Fruit fly (Drosophila melanogaster) whole organism, embryonic: ENCODE data around the gene Mrm2.

Experiments
- Asciz ChIP-seq: fragments of 200-800 bp; sonication (Bioruptor generic); optimal IDR thresholded peaks from 2 replicates; lab custom pipeline; 2017; ENCODE audit warnings: missing biosample characterization, mild to moderate bottlenecking, missing genetic modification characterization, missing genetic modification reagents
- Atf6 ChIP-seq: fragments of 200-800 bp; sonication (Bioruptor generic); IDR thresholded peaks from 2 replicates; pipeline ENCODE4 v1.3.6; 2022; ENCODE audit warnings: missing biosample characterization, missing genetic modification characterization
- CG10654 ChIP-seq: fragments of 200-800 bp; sonication (Bioruptor generic); optimal IDR thresholded peaks from 2 replicates; lab custom pipeline; 2016; ENCODE audit warnings: missing biosample characterization, missing genetic modification characterization
- CG10959 ChIP-seq: fragments of 200-800 bp; sonication (Bioruptor generic); IDR thresholded peaks from 2 replicates; pipeline ENCODE4 v1.3.6; 2022; ENCODE audit warnings: missing biosample characterization, missing genetic modification characterization
- CG10979 ChIP-seq: fragments of 200-800 bp; sonication (Bioruptor generic); optimal IDR thresholded peaks from 2 replicates; lab custom pipeline; 2018; ENCODE audit warnings: missing biosample characterization, mild to moderate bottlenecking, missing genetic modification characterization, moderate library complexity
- CG11504 ChIP-seq: fragments of 200-800 bp; sonication (Bioruptor generic); optimal IDR thresholded peaks from 3 replicates; lab custom pipeline; 2019; ENCODE audit warnings: missing biosample characterization, mild to moderate bottlenecking, missing genetic modification characterization, moderate library complexity
- CG11560 ChIP-seq: fragments of 200-800 bp; sonication (Bioruptor generic); IDR thresholded peaks from 3 replicates; pipeline ENCODE4 v1.3.6; 2022; ENCODE audit warnings: missing biosample characterization, missing genetic modification characterization
- CG12769 ChIP-seq: fragments of 200-800 bp; sonication (Bioruptor generic); optimal IDR thresholded peaks from 2 replicates; lab custom pipeline; 2019; ENCODE audit warnings: missing biosample characterization, mild to moderate bottlenecking, missing genetic modification characterization, moderate library complexity
- CG15073 ChIP-seq: fragments of 200-800 bp; sonication (Bioruptor generic); optimal IDR thresholded peaks from 2 replicates; lab custom pipeline; 2016; ENCODE audit warnings: missing biosample characterization, missing genetic modification characterization
- CG15479 ChIP-seq: fragments of 200-800 bp; sonication (Bioruptor generic); optimal IDR thresholded peaks from 3 replicates; lab custom pipeline; 2019; ENCODE audit warnings: missing biosample characterization, mild to moderate bottlenecking, missing genetic modification characterization, moderate library complexity
- CG18619 ChIP-seq: fragments of 200-800 bp; sonication (Bioruptor generic); optimal IDR thresholded peaks from 3 replicates; lab custom pipeline; 2017; ENCODE audit warnings: missing biosample characterization, mild to moderate bottlenecking, missing genetic modification characterization
- CG2116 ChIP-seq: fragments of 200-800 bp; sonication (Bioruptor generic); optimal IDR thresholded peaks from 3 replicates; lab custom pipeline; 2018; ENCODE audit warnings: missing biosample characterization, mild to moderate bottlenecking, missing genetic modification characterization
- CG30431 ChIP-seq: fragments of 200-800 bp; sonication (Bioruptor generic); optimal IDR thresholded peaks from 2 replicates; lab custom pipeline; 2017; ENCODE audit warnings: missing biosample characterization, missing genetic modification characterization
- CG3407 ChIP-seq: fragments of 200-800 bp; sonication (Bioruptor generic); optimal IDR thresholded peaks from 2 replicates; lab custom pipeline; 2018; ENCODE audit warnings: missing biosample characterization, mild to moderate bottlenecking, missing genetic modification characterization
- CG34376 ChIP-seq: fragments of 200-800 bp; sonication (Bioruptor generic); optimal IDR thresholded peaks from 2 replicates; lab custom pipeline; 2018; ENCODE audit warnings: missing biosample characterization, mild to moderate bottlenecking, missing genetic modification characterization
- CG3838 ChIP-seq: fragments of 200-800 bp; sonication (Bioruptor generic); optimal IDR thresholded peaks from 3 replicates; lab custom pipeline; 2016; ENCODE audit warnings: missing biosample characterization, missing genetic modification characterization
- CG4328 ChIP-seq: fragments of 200-800 bp; sonication (Bioruptor generic); optimal IDR thresholded peaks from 3 replicates; lab custom pipeline; 2017; ENCODE audit warnings: missing biosample characterization, missing genetic modification reagents, missing genetic modification characterization
- CG4404 ChIP-seq: fragments of 200-800 bp; sonication (Bioruptor generic); IDR thresholded peaks from 2 replicates; pipeline ENCODE4 v1.3.6; 2022; ENCODE audit warnings: missing biosample characterization, missing genetic modification characterization
- CG4707 ChIP-seq: fragments of 200-800 bp; sonication (Bioruptor generic); optimal IDR thresholded peaks from 2 replicates; lab custom pipeline; 2018; ENCODE audit warnings: missing biosample characterization, mild to moderate bottlenecking, missing genetic modification characterization, moderate library complexity
- CTCF ChIP-seq: fragments of 200-800 bp; sonication (Bioruptor generic); optimal IDR thresholded peaks from 2 replicates; lab custom pipeline; 2017; ENCODE audit warnings: missing biosample characterization, mild to moderate bottlenecking, missing genetic modification characterization, moderate library complexity
- Doc3 ChIP-seq: fragments of 200-800 bp; sonication (Bioruptor generic); IDR thresholded peaks from 3 replicates; pipeline ENCODE4 v1.3.6; 2022; ENCODE audit warnings: missing biosample characterization, missing genetic modification characterization; ENCODE audit not compliant: partially characterized antibody
- Gsc ChIP-seq: fragments of 200-800 bp; sonication (Bioruptor generic); IDR thresholded peaks from 2 replicates; pipeline ENCODE4 v1.3.6; 2022; ENCODE audit warnings: missing biosample characterization, missing genetic modification characterization
- Hand ChIP-seq: fragments of 200-800 bp; sonication (Bioruptor generic); optimal IDR thresholded peaks from 2 replicates; lab custom pipeline; 2017; ENCODE audit warnings: mild to moderate bottlenecking, missing biosample characterization, missing genetic modification reagents, missing genetic modification characterization
- Hr51 ChIP-seq, 2 experiments: fragments of 200-800 bp; sonication (Bioruptor generic); optimal IDR thresholded peaks; 2 replicates in 1 of 2; 3 replicates in 1 of 2; lab custom pipeline; 2016 to 2018; ENCODE audit warnings: missing biosample characterization in 2 of 2, missing genetic modification characterization in 2 of 2, mild to moderate bottlenecking in 1 of 2, moderate library complexity in 1 of 2
- Lhr ChIP-seq: fragments of 200-800 bp; sonication (Bioruptor generic); optimal IDR thresholded peaks from 3 replicates; lab custom pipeline; 2017; ENCODE audit warnings: mild to moderate bottlenecking, missing biosample characterization, missing genetic modification reagents, missing genetic modification characterization
- Lpt ChIP-seq: fragments of >200 bp; optimal IDR thresholded peaks from 2 replicates; lab custom pipeline; 2018; ENCODE audit warnings: missing biosample characterization, missing genetic modification characterization
- Meics ChIP-seq: fragments of 200-800 bp; sonication (Bioruptor generic); optimal IDR thresholded peaks from 2 replicates; lab custom pipeline; 2017; ENCODE audit warnings: missing biosample characterization, mild to moderate bottlenecking, missing genetic modification characterization
- NK7.1 ChIP-seq: fragments of 200-800 bp; sonication (Bioruptor generic); optimal IDR thresholded peaks from 3 replicates; lab custom pipeline; 2016; ENCODE audit warnings: missing biosample characterization, missing genetic modification characterization
- Ptx1 ChIP-seq: fragments of 200-800 bp; sonication (Bioruptor generic); IDR thresholded peaks from 2 replicates; pipeline ENCODE4 v1.3.6; 2022; ENCODE audit warnings: missing biosample characterization, missing genetic modification characterization
- Rfx ChIP-seq: fragments of 200-800 bp; sonication (Bioruptor generic); IDR thresholded peaks from 2 replicates; pipeline ENCODE4 v1.3.6; 2022; ENCODE audit warnings: missing biosample characterization, missing genetic modification characterization
- Trl ChIP-seq, 3 experiments: fragments of >200 bp in 2 of 3; fragments of 200-800 bp in 1 of 3; sonication (Bioruptor generic) in 1 of 3; optimal IDR thresholded peaks; 2 replicates in 1 of 3; 3 replicates in 2 of 3; lab custom pipeline; 2016 to 2017; ENCODE audit warnings: missing biosample characterization in 1 of 3, missing genetic modification characterization in 1 of 3
- Usf ChIP-seq: fragments of 200-800 bp; sonication (Bioruptor generic); optimal IDR thresholded peaks from 2 replicates; lab custom pipeline; 2017; ENCODE audit warnings: missing genotype, missing biosample characterization, missing genetic modification characterization
- ash1 ChIP-seq: fragments of 200-800 bp; sonication (Bioruptor generic); optimal IDR thresholded peaks from 2 replicates; lab custom pipeline; 2018; ENCODE audit warnings: missing biosample characterization, mild to moderate bottlenecking, missing genetic modification characterization
- dysf ChIP-seq: fragments of 200-800 bp; sonication (Bioruptor generic); IDR thresholded peaks from 3 replicates; pipeline ENCODE4 v1.3.6; 2022; ENCODE audit warnings: missing biosample characterization, missing genetic modification characterization
- ems ChIP-seq: fragments of 200-800 bp; sonication (Bioruptor generic); optimal IDR thresholded peaks from 3 replicates; lab custom pipeline; 2016; ENCODE audit warnings: missing biosample characterization, missing genetic modification characterization
- ewg ChIP-seq: fragments of 200-800 bp; sonication (Bioruptor generic); optimal IDR thresholded peaks from 3 replicates; lab custom pipeline; 2017; ENCODE audit warnings: mild to moderate bottlenecking, missing biosample characterization, missing genetic modification reagents, missing genetic modification characterization
- fru ChIP-seq: fragments of >200 bp; optimal IDR thresholded peaks from 2 replicates; lab custom pipeline; 2017
- fu2 ChIP-seq: fragments of 200-800 bp; sonication (Bioruptor generic); optimal IDR thresholded peaks from 2 replicates; lab custom pipeline; 2016; ENCODE audit warnings: missing biosample characterization, missing genetic modification characterization
- gce ChIP-seq: fragments of 200-800 bp; sonication (Bioruptor generic); IDR thresholded peaks from 3 replicates; pipeline ENCODE4 v1.3.6; 2022; ENCODE audit warnings: missing biosample characterization, missing genetic modification characterization
- gt ChIP-seq: fragments of 200-800 bp; sonication (Bioruptor generic); IDR thresholded peaks from 2 replicates; pipeline ENCODE4 v1.3.6; 2022; ENCODE audit warnings: missing biosample characterization, missing genetic modification characterization
- insv ChIP-seq, 2 experiments: fragments of 200-800 bp; sonication (Bioruptor generic); optimal IDR thresholded peaks; 3 replicates each; lab custom pipeline; 2016 to 2018; ENCODE audit warnings: missing biosample characterization in 2 of 2, missing genetic modification characterization in 2 of 2
- inv ChIP-seq: fragments of 200-800 bp; sonication (Bioruptor generic); IDR thresholded peaks from 2 replicates; pipeline ENCODE4 v1.3.6; 2022; ENCODE audit warnings: missing biosample characterization, missing genetic modification characterization; ENCODE audit not compliant: partially characterized antibody
- jumu ChIP-seq: fragments of 200-800 bp; sonication (Bioruptor generic); optimal IDR thresholded peaks from 3 replicates; lab custom pipeline; 2016; ENCODE audit warnings: missing biosample characterization, missing genetic modification characterization
- nerfin-1 ChIP-seq: fragments of 200-800 bp; sonication (Bioruptor generic); optimal IDR thresholded peaks from 3 replicates; lab custom pipeline; 2019; ENCODE audit warnings: missing biosample characterization, mild to moderate bottlenecking, missing genetic modification characterization, moderate library complexity
- pum ChIP-seq: fragments of 200-800 bp; sonication (Bioruptor generic); optimal IDR thresholded peaks from 2 replicates; lab custom pipeline; 2016; ENCODE audit warnings: missing biosample characterization, missing genetic modification characterization
- shn ChIP-seq: fragments of 200-800 bp; sonication (Bioruptor generic); optimal IDR thresholded peaks from 3 replicates; lab custom pipeline; 2016; ENCODE audit warnings: missing biosample characterization, missing genetic modification characterization
- sob ChIP-seq: fragments of 200-800 bp; sonication (Bioruptor generic); IDR thresholded peaks from 2 replicates; pipeline ENCODE4 v1.3.6; 2022; ENCODE audit warnings: missing biosample characterization, missing genetic modification characterization
- stc ChIP-seq: fragments of 200-800 bp; sonication (Bioruptor generic); IDR thresholded peaks from 2 replicates; pipeline ENCODE4 v1.3.6; 2022; ENCODE audit warnings: missing biosample characterization, missing genetic modification characterization
- tap ChIP-seq: fragments of 200-800 bp; optimal IDR thresholded peaks from 3 replicates; lab custom pipeline; 2019; ENCODE audit warnings: missing biosample characterization, mild to moderate bottlenecking, missing genetic modification characterization, moderate library complexity
- tgo ChIP-seq: fragments of 200-800 bp; sonication (Bioruptor generic); IDR thresholded peaks from 3 replicates; pipeline ENCODE4 v1.3.6; 2022; ENCODE audit warnings: missing biosample characterization, missing genetic modification characterization
- tio ChIP-seq: fragments of 200-800 bp; sonication (Bioruptor generic); optimal IDR thresholded peaks from 2 replicates; lab custom pipeline; 2017; ENCODE audit warnings: missing biosample characterization, missing genetic modification characterization, inconsistent platforms

Mrm2 gene

dm6 chr3R:19904865-19905373 is 43.5 kb downstream of the Mrm2 start, which contains the start of the genes Surf6 and RhoGAP92B (continued):
- TF ChIP-seq Usf (GFP tag; lab: Kevin White, UChicago): no peak
- TF ChIP-seq CG2116: peak; percentile 69
- TF ChIP-seq ash1: no peak
- 0 out of 3 replicates have a peak, but pooled peaks have one; percentile 42 for TF ChIP-seq dysf (GFP tag; lab: Robert Waterston, UW)
- TF ChIP-seq Trl (optimal IDR thresholded peaks at IDR 0.05; lab: Kevin White, UChicago): no peak
- TF ChIP-seq Trl (GFP tag; optimal IDR thresholded peaks at IDR 0.05; lab: Kevin White, UChicago): peak; percentile 77
- peak; percentile 59; the same call in 1 of the 2 replicates for TF ChIP-seq Rfx (GFP tag; lab: Robert Waterston, UW)
- no peak for TF ChIP-seq fru (lab: Kevin White, UChicago)
- TF ChIP-seq tap: peak; percentile 2
- TF ChIP-seq Doc3: no peak
- peak; percentile 22 for TF ChIP-seq CG12769 (tag; lab: Kevin White, UChicago)
- TF ChIP-seq fu2: peak; percentile 16
- TF ChIP-seq CG3407 (GFP tag; lab: Kevin White, UChicago): peak; percentile 17
- TF ChIP-seq Hand (GFP tag; lab: Kevin White, UChicago): no peak
- TF ChIP-seq ems (GFP tag; lab: Kevin White, UChicago): peak; percentile 60
- TF ChIP-seq jumu: peak; percentile 77
- TF ChIP-seq Lpt (GFP tag; lab: Kevin White, UChicago): no peak
- peak; percentile 54 for TF ChIP-seq CG10654 (GFP tag; lab: Kevin White, UChicago)
- TF ChIP-seq tgo: 0 out of 3 replicates have a peak, but pooled peaks have one; percentile 13
- TF ChIP-seq CG34376 (GFP tag; lab: Kevin White, UChicago): peak; percentile 82
- no peak for TF ChIP-seq CG10959 (GFP tag; lab: Robert Waterston, UW)
- TF ChIP-seq Meics (GFP tag; lab: Kevin White, UChicago): peak; percentile 69
- TF ChIP-seq CTCF (GFP tag; lab: Kevin White, UChicago): peak; percentile 47
- TF ChIP-seq CG15479 (GFP tag; lab: Kevin White, UChicago): no peak
- TF ChIP-seq Asciz (GFP tag; lab: Kevin White, UChicago): peak; percentile 60
- TF ChIP-seq shn (GFP tag; lab: Kevin White, UChicago): peak; percentile 24
- TF ChIP-seq stc (GFP tag; lab: Robert Waterston, UW): 0 out of 2 replicates have a peak, but pooled peaks have one; percentile 32
- peak; percentile 63; the same call in 1 of the 2 replicates for TF ChIP-seq Atf6 (GFP tag; lab: Robert Waterston, UW)
- peak; percentile 65 for TF ChIP-seq sob (GFP tag; lab: Robert Waterston, UW)
- TF ChIP-seq Gsc (GFP tag; lab: Robert Waterston, UW): no peak
- 0 out of 2 replicates have a peak, but pooled peaks have one; percentile 27 for TF ChIP-seq Ptx1 (GFP tag; lab: Robert Waterston, UW)
- peak; percentile 12 for TF ChIP-seq NK7.1 (GFP tag; lab: Kevin White, UChicago)
- peak; percentile 32 to 55 for TF ChIP-seq Hr51 (GFP tag; optimal IDR thresholded peaks at IDR 0.05; lab: Kevin White, UChicago)
- TF ChIP-seq CG3838 (GFP tag; lab: Kevin White, UChicago): no peak
- TF ChIP-seq tio (GFP tag; lab: Kevin White, UChicago): no peak
- no peak for TF ChIP-seq CG4707 (GFP tag; lab: Kevin White, UChicago)
- TF ChIP-seq CG4404 (GFP tag; lab: Robert Waterston, UW): no peak
- peak; percentile 64 for TF ChIP-seq CG4328 (GFP tag; lab: Kevin White, UChicago)
- no peak for TF ChIP-seq gt (GFP tag; lab: Robert Waterston, UW)
- no peak for TF ChIP-seq gce (GFP tag; lab: Robert Waterston, UW)
- TF ChIP-seq CG11560 (tag; lab: Robert Waterston, UW): no peak
- no peak for TF ChIP-seq CG30431 (GFP tag; lab: Kevin White, UChicago)
- peak; percentile 40 for TF ChIP-seq ewg (GFP tag; lab: Kevin White, UChicago)
- TF ChIP-seq insv (GFP tag; optimal IDR thresholded peaks at IDR 0.05; lab: Kevin White, UChicago): peak in 1 of 2 experiments; percentile 70
- TF ChIP-seq CG11504 (tag; lab: Kevin White, UChicago): peak; percentile 69
- peak; percentile 53 for TF ChIP-seq CG10979
- TF ChIP-seq CG18619: peak; percentile 67
- no peak for TF ChIP-seq CG15073 (GFP tag; lab: Kevin White, UChicago)
- TF ChIP-seq inv (GFP tag; lab: Robert Waterston, UW): no peak
- peak; percentile 45 for TF ChIP-seq pum (GFP tag; lab: Kevin White, UChicago)
- peak; percentile 54 for TF ChIP-seq nerfin-1 (tag; lab: Kevin White, UChicago)
- peak; percentile 84 for TF ChIP-seq Lhr
